Fruit fly (Drosophila melanogaster): ENCODE results near the gene CG31036.

DNA sequence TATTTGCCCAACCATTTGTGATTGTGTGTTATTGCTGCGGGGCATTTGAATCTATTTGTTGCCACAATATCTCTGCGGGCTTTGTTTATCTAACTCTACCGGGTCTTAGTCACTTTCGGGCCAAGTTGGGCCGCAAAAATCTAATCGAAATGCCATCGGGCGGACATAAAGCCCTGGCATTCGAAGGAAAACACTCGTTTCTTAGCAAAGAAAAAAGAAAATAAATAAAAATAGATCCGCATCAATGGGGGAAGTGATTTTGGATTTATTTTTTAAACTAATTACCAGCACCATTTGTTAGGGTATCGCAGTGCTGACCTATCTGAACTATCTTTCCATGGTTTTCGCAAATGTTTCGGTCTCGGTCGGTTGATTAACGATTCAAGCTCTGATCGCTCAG, 9.3 kb upstream of the CG31036 start:
- TF ChIP-seq Ets98B (GFP tag; IDR thresholded peaks at IDR 0.05) (0 out of 2 replicates have a peak, but pooled peaks have one; percentile 41), CG12605 (GFP tag; IDR thresholded peaks at IDR 0.05) (no peak), CG17806 (tag; optimal IDR thresholded peaks at IDR 0.05) (no peak), CG14655 (GFP tag; optimal IDR thresholded peaks at IDR 0.05) (peak; percentile 1), CG32121 (GFP tag; IDR thresholded peaks at IDR 0.05) (no peak), CG34367 (tag; optimal IDR thresholded peaks at IDR 0.05) (no peak), D1 (tag; optimal IDR thresholded peaks at IDR 0.05) (no peak)
